Worm (Caenorhabditis elegans): ENCODE data around the gene W05E10.1.

Gene W05E10.1

ce11 chrV:11691553-11691952 lies at the start of gene W05E10.1:
W05E10.1 (minus strand) TSS chrV:11691691.
- TF ChIP-seq tbx-9 (tag; optimal IDR thresholded peaks at IDR 0.05; ENCODE audit: borderline replicate concordance) (no peak), nhr-80 (tag; optimal IDR thresholded peaks at IDR 0.05) (peak; percentile 57)

DNA sequence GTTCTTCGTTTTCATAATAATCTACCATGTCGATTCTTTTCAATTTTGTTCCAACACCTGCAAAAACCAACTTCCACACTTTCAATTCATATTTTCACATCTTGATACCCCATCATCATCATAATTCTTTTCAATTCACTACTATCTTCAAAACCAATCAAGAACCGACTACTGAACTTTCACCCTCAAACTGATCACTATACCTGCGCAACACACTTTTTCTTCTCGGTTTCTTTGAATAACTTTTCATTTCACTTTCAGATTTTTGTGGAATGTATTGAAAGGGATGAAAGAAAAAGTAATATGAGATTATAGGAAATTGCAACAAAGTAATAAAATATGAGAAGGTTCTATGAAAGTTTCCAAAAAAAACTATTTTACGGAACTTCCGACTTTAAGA lies 49.6 kb upstream of the W05E10.1 start:
- TF ChIP-seq lsy-27 (tag; optimal IDR thresholded peaks at IDR 0.05; ENCODE audit: borderline replicate concordance, insufficient read depth) (no peak), ceh-91 (GFP tag; IDR thresholded peaks at IDR 0.05) (no peak), nhr-120 (GFP tag; IDR thresholded peaks at IDR 0.05) (no peak)

DNA sequence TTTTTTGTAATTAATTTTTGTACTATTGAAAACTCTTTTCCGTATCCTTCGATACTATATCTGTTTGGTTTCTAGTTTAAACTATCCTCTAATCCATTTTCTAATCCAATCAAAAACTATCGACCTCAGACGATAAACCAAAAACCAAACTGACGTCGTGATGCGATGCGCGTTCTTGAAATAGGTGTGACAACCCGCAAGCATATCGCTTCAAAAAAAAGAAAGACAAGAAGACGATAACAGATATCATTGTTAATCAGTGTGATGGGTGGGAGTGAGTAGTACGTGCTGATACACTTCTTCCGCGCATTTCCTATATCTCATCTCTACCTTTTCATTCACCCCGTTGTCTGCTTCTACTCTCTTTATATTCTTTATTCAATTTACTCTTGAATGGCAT lies 48.3 kb upstream of the W05E10.1 start, which contains the start of gene T04F3.1:
T04F3.1 (plus strand) TSS at position 246 of the 400 bp plus-strand sequence.
- TF ChIP-seq cebp-2 (GFP tag; IDR thresholded peaks at IDR 0.05) (no peak), him-1 (tag; optimal IDR thresholded peaks at IDR 0.05) (no peak), dox-1 (GFP tag; IDR thresholded peaks at IDR 0.05) (no peak), C17E4.6 (GFP tag; IDR thresholded peaks at IDR 0.05) (no peak), D2030.7 (GFP tag; IDR thresholded peaks at IDR 0.05) (no peak), xnd-1 (tag; optimal IDR thresholded peaks at IDR 0.05) (no peak), madf-6 (GFP tag; IDR thresholded peaks at IDR 0.05) (no peak), hlh-26 (GFP tag; conservative IDR thresholded peaks at IDR 0.05) (no peak), ama-1 (optimal IDR thresholded peaks at IDR 0.05) (no peak), ama-1 (GFP tag; optimal IDR thresholded peaks at IDR 0.05) (no peak), Y53G8AR.9 (GFP tag; conservative IDR thresholded peaks at IDR 0.05) (no peak), F55B11.4 (tag; optimal IDR thresholded peaks at IDR 0.05; ENCODE audit: borderline replicate concordance, insufficient read depth) (no peak), repo-1 (tag; optimal IDR thresholded peaks at IDR 0.05) (no peak), ztf-18 (tag; optimal IDR thresholded peaks at IDR 0.05) (no peak), ceh-27 (GFP tag; optimal IDR thresholded peaks at IDR 0.05) (no peak), tbx-9 (tag; optimal IDR thresholded peaks at IDR 0.05; ENCODE audit: borderline replicate concordance) (no peak), C06A6.2 (GFP tag; conservative IDR thresholded peaks at IDR 0.05) (no peak)

DNA sequence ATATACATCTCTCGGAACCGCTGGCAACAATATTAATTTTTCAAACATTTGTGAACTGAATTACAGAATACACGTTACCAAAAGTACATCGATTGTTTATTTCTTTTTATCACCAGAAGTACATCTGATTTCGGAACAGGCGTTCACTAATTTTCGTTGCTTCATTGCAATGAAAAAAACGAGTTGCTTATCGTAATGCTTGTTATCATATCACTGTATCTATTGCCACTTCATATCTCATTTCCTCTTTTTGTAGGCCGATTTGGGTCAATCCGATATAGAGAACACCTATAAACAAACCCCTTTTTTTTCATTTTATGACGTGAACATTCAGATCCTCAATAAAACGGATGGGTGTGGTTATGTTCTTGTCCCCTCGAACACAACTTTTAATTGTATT lies 45.8 kb upstream of the W05E10.1 start:
- no peak for TF ChIP-seq lag-1 (GFP tag; IDR thresholded peaks at IDR 0.05)
- TF ChIP-seq lin-35 (GFP tag; optimal IDR thresholded peaks at IDR 0.05), result no peak
- no peak for TF ChIP-seq hsf-1 (GFP tag; IDR thresholded peaks at IDR 0.05)
- no peak for TF ChIP-seq zim-3 (tag; optimal IDR thresholded peaks at IDR 0.05)
- TF ChIP-seq aptf-2 (GFP tag; conservative IDR thresholded peaks at IDR 0.05), result no peak
- no peak for TF ChIP-seq nhr-90 (tag; optimal IDR thresholded peaks at IDR 0.05)
- TF ChIP-seq T26A5.8 (tag; optimal IDR thresholded peaks at IDR 0.05), result no peak
- no peak for TF ChIP-seq madf-10 (tag; optimal IDR thresholded peaks at IDR 0.05)
- no peak for TF ChIP-seq F52B5.7 (tag; optimal IDR thresholded peaks at IDR 0.05)
- TF ChIP-seq dox-1 (GFP tag; IDR thresholded peaks at IDR 0.05), result no peak
- no peak for TF ChIP-seq ztf-26 (tag; optimal IDR thresholded peaks at IDR 0.05)
- TF ChIP-seq ztf-18 (tag; optimal IDR thresholded peaks at IDR 0.05), result no peak
- TF ChIP-seq ekl-4 (GFP tag; IDR thresholded peaks at IDR 0.05), result no peak
- no peak for TF ChIP-seq sdz-38 (tag; optimal IDR thresholded peaks at IDR 0.05)
- TF ChIP-seq lir-1 (GFP tag; conservative IDR thresholded peaks at IDR 0.05), result no peak
- no peak for TF ChIP-seq ccch-3 (GFP tag; optimal IDR thresholded peaks at IDR 0.05)

- TF ChIP-seq Y79H2A.3 (GFP tag; conservative IDR thresholded peaks at IDR 0.05) (no peak), D2030.7 (GFP tag; IDR thresholded peaks at IDR 0.05) (no peak), madf-10 (tag; optimal IDR thresholded peaks at IDR 0.05) (no peak), attf-5 (GFP tag; optimal IDR thresholded peaks at IDR 0.05) (no peak), rcor-1 (GFP tag; IDR thresholded peaks at IDR 0.05) (no peak), Y56A3A.18 (GFP tag; IDR thresholded peaks at IDR 0.05) (no peak), snpc-3.4 (tag; optimal IDR thresholded peaks at IDR 0.05) (no peak), pbrm-1 (GFP tag; IDR thresholded peaks at IDR 0.05) (no peak)
Observed at ce11 chrV:11736896-11737295, 45.4 kb upstream of the W05E10.1 start, which contains the start of gene spe-42. spe-42 (minus strand) TSS chrV:11736996.
